Fruit fly (Drosophila melanogaster): Measurements from ENCODE around the gene nrv2.

Gene nrv2

dm6 chr2L:6787973-6788368 lies 10.7 kb downstream of the nrv2 start (continued):
- no peak for TF ChIP-seq disco-r (GFP tag; optimal IDR thresholded peaks at IDR 0.05)
- peak; percentile 24 for TF ChIP-seq wek (GFP tag; optimal IDR thresholded peaks at IDR 0.05)
- TF ChIP-seq nerfin-2 (GFP tag; IDR thresholded peaks at IDR 0.05; ENCODE audit: partially characterized antibody), result no peak
- TF ChIP-seq Dek (tag; optimal IDR thresholded peaks at IDR 0.05), result peak; percentile 25
- TF ChIP-seq Nf-YB (GFP tag; optimal IDR thresholded peaks at IDR 0.05), result peak; percentile 19
- no peak for TF ChIP-seq knrl (GFP tag; IDR thresholded peaks at IDR 0.05; ENCODE audit: partially characterized antibody)
- TF ChIP-seq Ssrp (tag; optimal IDR thresholded peaks at IDR 0.05), result peak; percentile 66
- peak; percentile 31 for TF ChIP-seq CG10267 (tag; optimal IDR thresholded peaks at IDR 0.05)
- 0 out of 3 replicates have a peak, but pooled peaks have one; percentile 36 for TF ChIP-seq Mrtf (GFP tag; IDR thresholded peaks at IDR 0.05)
- no peak for TF ChIP-seq CG7745 (tag; optimal IDR thresholded peaks at IDR 0.05)
- TF ChIP-seq chif (GFP tag; optimal IDR thresholded peaks at IDR 0.05), result peak; percentile 46 to 81
- peak; percentile 57 for TF ChIP-seq Drgx (GFP tag; IDR thresholded peaks at IDR 0.05)
- TF ChIP-seq CG2712 (tag; optimal IDR thresholded peaks at IDR 0.05), result peak; percentile 71
- TF ChIP-seq gsb (GFP tag; IDR thresholded peaks at IDR 0.05), result no peak
- peak; percentile 13 for TF ChIP-seq dm (GFP tag; optimal IDR thresholded peaks at IDR 0.05)
- TF ChIP-seq vvl (GFP tag; IDR thresholded peaks at IDR 0.05), result peak; percentile 49; the same call in 1 of the 2 replicates
- TF ChIP-seq HLH3B (GFP tag; IDR thresholded peaks at IDR 0.05), result peak; percentile 77
- TF ChIP-seq CG13775 (GFP tag; optimal IDR thresholded peaks at IDR 0.05), result peak; percentile 29
- peak; percentile 38 for TF ChIP-seq CG1647 (GFP tag; optimal IDR thresholded peaks at IDR 0.05)
- TF ChIP-seq CG4424 (GFP tag; optimal IDR thresholded peaks at IDR 0.05), result peak; percentile 54
- peak; percentile 76 for TF ChIP-seq fd96Cb (tag; optimal IDR thresholded peaks at IDR 0.05)
- no peak for TF ChIP-seq Hr39 (optimal IDR thresholded peaks at IDR 0.05)
- peak; percentile 61 for TF ChIP-seq trem (tag; optimal IDR thresholded peaks at IDR 0.05)
- peak; percentile 20; the same call in 1 of the 3 replicates for TF ChIP-seq otp (GFP tag; IDR thresholded peaks at IDR 0.05)
- TF ChIP-seq kni (GFP tag; optimal IDR thresholded peaks at IDR 0.05), result no peak
- peak; percentile 8 for TF ChIP-seq CG12659 (GFP tag; optimal IDR thresholded peaks at IDR 0.05)
- no peak for TF ChIP-seq cg (GFP tag; optimal IDR thresholded peaks at IDR 0.05)
- peak; percentile 46 for TF ChIP-seq CG10366 (GFP tag; IDR thresholded peaks at IDR 0.05)
- TF ChIP-seq Camta (GFP tag; optimal IDR thresholded peaks at IDR 0.05), result peak; percentile 51
- TF ChIP-seq psq (GFP tag; optimal IDR thresholded peaks at IDR 0.05), result no peak
- peak; percentile 78 for TF ChIP-seq Sox102F (GFP tag; optimal IDR thresholded peaks at IDR 0.05)
- peak; percentile 51; the same call in 1 of the 2 replicates for TF ChIP-seq Ada2b (GFP tag; IDR thresholded peaks at IDR 0.05)
- TF ChIP-seq CG11504 (tag; optimal IDR thresholded peaks at IDR 0.05), result peak; percentile 47
- TF ChIP-seq CG7271 (tag; optimal IDR thresholded peaks at IDR 0.05), result peak; percentile 35
- peak; percentile 44 for TF ChIP-seq CG6654 (GFP tag; optimal IDR thresholded peaks at IDR 0.05)
- peak; percentile 36 for TF ChIP-seq fd3F (GFP tag; optimal IDR thresholded peaks at IDR 0.05)
- peak; percentile 38 for TF ChIP-seq CG14710 (tag; optimal IDR thresholded peaks at IDR 0.05)
- TF ChIP-seq lov (optimal IDR thresholded peaks at IDR 0.05), result no peak
- 0 out of 3 replicates have a peak, but pooled peaks have one; percentile 59 for TF ChIP-seq lov (GFP tag; IDR thresholded peaks at IDR 0.05)
- TF ChIP-seq CG18619 (GFP tag; optimal IDR thresholded peaks at IDR 0.05), result no peak
- peak; percentile 42 for TF ChIP-seq gsb-n (tag; optimal IDR thresholded peaks at IDR 0.05)
- peak; percentile 37; the same call in 1 of the 2 replicates for TF ChIP-seq CG6272 (GFP tag; IDR thresholded peaks at IDR 0.05)
- TF ChIP-seq Meics (GFP tag; optimal IDR thresholded peaks at IDR 0.05), result peak; percentile 35
- TF ChIP-seq dmrt99B (tag; optimal IDR thresholded peaks at IDR 0.05), result peak; percentile 74
- TF ChIP-seq Hey (tag; optimal IDR thresholded peaks at IDR 0.05), result no peak
- TF ChIP-seq CG10209 (GFP tag; optimal IDR thresholded peaks at IDR 0.05), result peak; percentile 21
- no peak for TF ChIP-seq pan (optimal IDR thresholded peaks at IDR 0.05)
- peak in 1 of 2 experiments; percentile 57 for TF ChIP-seq pan (GFP tag; optimal IDR thresholded peaks at IDR 0.05 in 1 of 2, IDR thresholded peaks at IDR 0.05 in 1 of 2)
- peak; percentile 60 for TF ChIP-seq Fer3 (tag; optimal IDR thresholded peaks at IDR 0.05)
- TF ChIP-seq Pdp1 (GFP tag; optimal IDR thresholded peaks at IDR 0.05), result peak; percentile 18 to 46
